Worm (Caenorhabditis elegans): ENCODE measurements around the gene srw-16.

DNA sequence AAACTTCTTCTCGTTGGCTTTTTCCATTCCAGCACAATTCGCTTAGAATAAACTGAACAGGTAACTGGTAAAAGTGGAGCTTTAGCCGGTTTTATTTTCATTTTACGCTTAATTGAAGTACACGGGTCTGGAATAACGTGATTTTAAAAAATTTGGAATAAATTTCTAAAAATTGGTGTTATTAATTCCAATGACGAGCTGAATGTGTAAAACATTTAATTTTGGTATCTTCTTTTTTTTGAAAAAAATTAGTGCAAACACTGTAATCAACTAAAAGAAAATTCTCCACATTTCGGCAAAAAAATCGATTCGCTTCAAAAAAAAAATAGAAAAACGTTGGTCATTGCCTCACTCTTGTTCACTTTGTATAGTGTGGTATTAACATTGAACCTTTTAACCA is 2.4 kb downstream of the srw-16 start, which contains the start of gene T10H4.4:
- TF ChIP-seq lsy-2 (tag; optimal IDR thresholded peaks at IDR 0.05) (no peak), isw-1 (GFP tag; IDR thresholded peaks at IDR 0.05) (no peak), lin-13 (GFP tag; optimal IDR thresholded peaks at IDR 0.05) (no peak), nhr-28 (tag; optimal IDR thresholded peaks at IDR 0.05) (no peak), swsn-7 (tag; optimal IDR thresholded peaks at IDR 0.05) (no peak), ets-5 (GFP tag; IDR thresholded peaks at IDR 0.05) (no peak), nhr-12 (tag; optimal IDR thresholded peaks at IDR 0.05) (no peak), C16A3.4 (tag; optimal IDR thresholded peaks at IDR 0.05) (no peak), ceh-82 (tag; optimal IDR thresholded peaks at IDR 0.05) (no peak), blmp-1 (tag; optimal IDR thresholded peaks at IDR 0.05) (no peak)
